Fruit fly (Drosophila melanogaster) whole organism, pupa: ENCODE data around the gene CG11317.

ENCODE experiments used
- CG10348 ChIP-seq: fragments of 200-800 bp; sonication (Bioruptor generic); IDR thresholded peaks from 2 replicates; pipeline ENCODE4 v1.3.6; 2022; ENCODE audit warnings: missing biosample characterization, missing genetic modification characterization
- CG12605 ChIP-seq: fragments of 200-800 bp; sonication (Bioruptor generic); IDR thresholded peaks from 2 replicates; pipeline ENCODE4 v1.3.6; 2022; ENCODE audit warnings: missing biosample characterization, missing genetic modification characterization
- CG13204 ChIP-seq: fragments of 200-800 bp; sonication (Bioruptor generic); optimal IDR thresholded peaks from 2 replicates; lab custom pipeline; 2018; ENCODE audit warnings: missing biosample characterization, mild to moderate bottlenecking, missing genetic modification characterization, moderate library complexity
- CG14655 ChIP-seq: fragments of 200-800 bp; sonication (Bioruptor generic); optimal IDR thresholded peaks from 3 replicates; lab custom pipeline; 2017; ENCODE audit warnings: mild to moderate bottlenecking, missing biosample characterization, missing genetic modification reagents, missing genetic modification characterization
- CG15710 ChIP-seq: fragments of 200-800 bp; sonication (Bioruptor generic); optimal IDR thresholded peaks from 2 replicates; lab custom pipeline; 2018; ENCODE audit warnings: missing biosample characterization, mild to moderate bottlenecking, missing genetic modification characterization, moderate library complexity
- CG17806 ChIP-seq: fragments of 200-800 bp; sonication (Bioruptor generic); optimal IDR thresholded peaks from 2 replicates; lab custom pipeline; 2018; ENCODE audit warnings: missing biosample characterization, mild to moderate bottlenecking, missing genetic modification characterization, moderate library complexity
- CG32121 ChIP-seq: fragments of 200-800 bp; sonication (Bioruptor generic); IDR thresholded peaks from 2 replicates; pipeline ENCODE4 v1.3.6; 2022; ENCODE audit warnings: missing biosample characterization, missing genetic modification characterization
- CG34367 ChIP-seq: fragments of 200-800 bp; sonication (Bioruptor generic); optimal IDR thresholded peaks from 2 replicates; lab custom pipeline; 2018; ENCODE audit warnings: missing biosample characterization, mild to moderate bottlenecking, missing genetic modification characterization
- CG4496 ChIP-seq: fragments of 200-800 bp; sonication (Bioruptor generic); IDR thresholded peaks from 3 replicates; pipeline ENCODE4 v1.3.6; 2022; ENCODE audit warnings: missing biosample characterization, missing genetic modification characterization
- CG8159 ChIP-seq: fragments of 200-800 bp; sonication (Bioruptor generic); optimal IDR thresholded peaks from 3 replicates; lab custom pipeline; 2018; ENCODE audit warnings: missing biosample characterization, mild to moderate bottlenecking, missing genetic modification characterization, moderate library complexity
- CG8301 ChIP-seq: fragments of 200-800 bp; sonication (Bioruptor generic); optimal IDR thresholded peaks from 2 replicates; lab custom pipeline; 2018; ENCODE audit warnings: missing biosample characterization, mild to moderate bottlenecking, missing genetic modification characterization
- CG9948 ChIP-seq: fragments of 200-800 bp; sonication (Bioruptor generic); optimal IDR thresholded peaks from 2 replicates; lab custom pipeline; 2018; ENCODE audit warnings: missing biosample characterization, mild to moderate bottlenecking, missing genetic modification characterization, moderate library complexity
- D1 ChIP-seq: fragments of 200-800 bp; sonication (Bioruptor generic); optimal IDR thresholded peaks from 2 replicates; lab custom pipeline; 2018; ENCODE audit warnings: missing biosample characterization, mild to moderate bottlenecking, missing genetic modification characterization, moderate library complexity
- EcR ChIP-seq: fragments of 200-800 bp; sonication (Bioruptor generic); optimal IDR thresholded peaks from 3 replicates; lab custom pipeline; 2019; ENCODE audit warnings: missing biosample characterization, missing genetic modification characterization, mild to moderate bottlenecking, moderate library complexity, missing genetic modification reagents
- Ets98B ChIP-seq: fragments of 200-800 bp; sonication (Bioruptor generic); IDR thresholded peaks from 2 replicates; pipeline ENCODE4 v1.3.6; 2022; ENCODE audit warnings: missing biosample characterization, missing genetic modification characterization
- Pif1A ChIP-seq: fragments of 200-800 bp; sonication (Bioruptor generic); optimal IDR thresholded peaks from 3 replicates; lab custom pipeline; 2016; ENCODE audit warnings: missing biosample characterization, missing genetic modification characterization
- Pif1B ChIP-seq: fragments of 200-800 bp; sonication (Bioruptor generic); optimal IDR thresholded peaks from 3 replicates; lab custom pipeline; 2016; ENCODE audit warnings: missing biosample characterization, missing genetic modification characterization
- Snoo ChIP-seq: fragments of 200-800 bp; sonication (Bioruptor generic); optimal IDR thresholded peaks from 3 replicates; lab custom pipeline; 2017; ENCODE audit warnings: missing biosample characterization, mild to moderate bottlenecking, missing genetic modification characterization, inconsistent platforms
- fd96Ca ChIP-seq: fragments of 200-800 bp; sonication (Bioruptor generic); IDR thresholded peaks from 3 replicates; pipeline ENCODE4 v1.3.6; 2022; ENCODE audit warnings: missing biosample characterization, missing genetic modification characterization
- gl ChIP-seq: fragments of 200-800 bp; sonication (Bioruptor generic); optimal IDR thresholded peaks from 2 replicates; lab custom pipeline; 2018; ENCODE audit warnings: missing biosample characterization, mild to moderate bottlenecking, missing genetic modification characterization
- rn ChIP-seq: fragments of 200-800 bp; sonication (Bioruptor generic); IDR thresholded peaks from 2 replicates; pipeline ENCODE4 v1.3.6; 2022; ENCODE audit warnings: missing biosample characterization, missing genetic modification characterization

The CG11317 gene

dm6 chr3R:31070732-31071131 is 26.4 kb downstream of the CG11317 start:
- TF ChIP-seq CG15710 (tag; lab: Kevin White, UChicago) (no peak), Pif1B (GFP tag; lab: Kevin White, UChicago) (no peak), CG10348 (GFP tag; lab: Robert Waterston, UW) (no peak), CG13204 (GFP tag; lab: Kevin White, UChicago) (no peak), CG14655 (GFP tag; lab: Kevin White, UChicago) (no peak), CG34367 (tag; lab: Kevin White, UChicago) (no peak), fd96Ca (GFP tag; lab: Robert Waterston, UW) (no peak), CG9948 (no peak), CG17806 (tag; lab: Kevin White, UChicago) (no peak), Pif1A (GFP tag; lab: Kevin White, UChicago) (no peak), CG8301 (tag; lab: Kevin White, UChicago) (no peak), CG8159 (no peak), EcR (no peak), gl (tag; lab: Kevin White, UChicago) (no peak), CG12605 (no peak)

DNA sequence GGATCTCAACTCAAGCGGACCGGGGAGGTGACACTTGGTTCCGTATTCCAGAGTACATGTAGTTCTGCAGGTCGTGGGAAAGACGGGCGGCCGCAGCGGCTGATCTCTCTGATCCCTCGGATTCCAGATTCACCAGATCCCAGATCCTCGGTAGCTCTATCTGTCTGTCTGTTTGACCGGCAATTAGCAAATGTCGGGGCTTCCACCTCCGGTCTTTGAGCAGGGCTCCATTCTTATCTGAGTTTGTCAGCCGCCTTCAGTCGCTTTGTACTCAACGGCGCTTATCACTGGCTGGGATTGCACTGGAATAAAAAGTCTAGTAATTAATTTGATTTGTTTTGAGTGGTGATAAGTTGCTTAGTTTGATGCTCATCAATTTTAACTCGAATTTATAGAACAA is 30.8 kb downstream of the CG11317 start:
- TF ChIP-seq CG8301 (tag; lab: Kevin White, UChicago) (peak; percentile 23), CG9948 (peak; percentile 36), Ets98B (GFP tag; lab: Robert Waterston, UW) (no peak)

DNA sequence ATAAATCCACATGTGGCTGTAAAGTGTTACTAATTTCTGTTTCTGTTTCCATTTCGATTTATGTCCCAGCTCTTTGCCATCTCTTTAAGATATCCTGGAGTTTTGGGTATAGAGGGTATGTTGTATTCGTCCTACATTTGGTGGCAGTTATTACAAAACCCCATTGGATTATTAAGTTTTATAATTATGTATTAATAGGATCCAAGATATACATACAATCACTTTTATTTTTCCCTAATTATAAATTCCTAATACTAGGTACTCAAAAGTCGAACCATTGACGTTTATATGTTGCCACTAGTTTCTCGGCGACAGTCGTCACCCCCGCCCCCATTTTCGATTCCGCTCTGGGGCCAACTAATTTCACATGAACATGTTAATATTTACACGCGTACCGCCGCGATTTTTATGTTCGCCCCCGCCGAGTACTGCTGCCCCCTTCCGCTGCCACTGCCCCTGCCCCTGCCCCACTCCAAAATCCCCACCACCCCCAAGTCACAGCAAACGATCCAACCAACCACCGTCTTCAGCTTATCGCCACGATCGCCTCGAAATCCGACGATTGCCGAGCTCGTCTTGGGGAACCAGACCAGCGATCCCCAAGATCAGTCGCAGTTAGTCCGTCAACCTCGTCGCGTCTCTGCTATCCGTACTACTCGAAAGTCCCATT is 32.3 kb downstream of the CG11317 start, which contains the start of gene Sox100B:
Gene Sox100B (plus strand): TSS at position 601 of the 670 bp plus-strand sequence.
- TF ChIP-seq CG13204 (GFP tag; lab: Kevin White, UChicago) (no peak), fd96Ca (GFP tag; lab: Robert Waterston, UW) (no peak), Ets98B (GFP tag; lab: Robert Waterston, UW) (no peak), CG8159 (peak; percentile 14), CG34367 (tag; lab: Kevin White, UChicago) (no peak), EcR (no peak), CG9948 (peak; percentile 25), CG32121 (GFP tag; lab: Robert Waterston, UW) (no peak), CG15710 (tag; lab: Kevin White, UChicago) (no peak)

DNA sequence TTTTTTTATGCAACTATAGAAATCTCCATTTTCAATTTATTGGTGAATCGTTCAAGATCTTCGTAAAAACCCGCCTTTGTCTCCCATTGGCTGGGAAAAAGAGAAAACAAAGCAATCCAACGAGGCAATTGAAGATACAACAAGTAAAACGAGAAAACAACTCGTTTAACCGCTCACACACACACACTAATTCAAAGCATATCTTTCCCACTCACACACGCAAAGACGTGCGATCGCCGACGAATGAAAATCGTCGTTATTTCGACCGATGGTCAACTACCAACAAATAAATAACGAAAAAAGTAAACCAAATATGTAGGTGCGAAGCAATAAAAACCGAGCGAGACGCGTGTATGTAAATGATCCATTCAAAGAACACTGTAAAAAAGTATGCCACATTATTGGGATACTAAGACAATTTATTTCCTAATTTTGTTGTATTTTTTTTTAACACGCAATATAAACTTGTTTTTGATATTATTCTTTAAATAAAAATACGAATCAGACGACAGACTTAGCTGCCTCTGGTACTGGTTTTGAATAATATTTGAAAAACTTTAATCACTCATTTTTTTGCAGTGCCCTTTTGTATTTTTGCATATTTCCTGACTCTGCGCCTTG is 34.7 kb downstream of the CG11317 start:
- TF ChIP-seq EcR (peak; percentile 1), gl (tag; lab: Kevin White, UChicago) (peak; percentile 97), CG14655 (GFP tag; lab: Kevin White, UChicago) (peak; percentile 57), fd96Ca (GFP tag; lab: Robert Waterston, UW) (peak; percentile 75; the same call in 2 of the 3 replicates), CG15710 (tag; lab: Kevin White, UChicago) (peak; percentile 79), CG4496 (peak; percentile 89), Pif1A (GFP tag; lab: Kevin White, UChicago) (peak; percentile 89), CG34367 (tag; lab: Kevin White, UChicago) (peak; percentile 88), CG9948 (peak; percentile 44), D1 (tag; lab: Kevin White, UChicago) (no peak), Snoo (tag; lab: Kevin White, UChicago) (peak; percentile 59), Ets98B (GFP tag; lab: Robert Waterston, UW) (peak; percentile 84), CG17806 (tag; lab: Kevin White, UChicago) (peak; percentile 70), CG12605 (peak; percentile 93), CG10348 (GFP tag; lab: Robert Waterston, UW) (no peak), CG32121 (GFP tag; lab: Robert Waterston, UW) (peak; percentile 79), CG13204 (GFP tag; lab: Kevin White, UChicago) (peak; percentile 78), Pif1B (GFP tag; lab: Kevin White, UChicago) (peak; percentile 84), CG8159 (peak; percentile 72), CG8301 (tag; lab: Kevin White, UChicago) (peak; percentile 42), rn (GFP tag; lab: Robert Waterston, UW) (no peak; the same call in 1 of the 2 replicates)

dm6 chr3R:31060708-31061625 is 36.2 kb downstream of the CG11317 start, which contains the start of gene dco:
dco (minus strand) TSS chr3R:31061210.
- TF ChIP-seq CG34367 (tag; lab: Kevin White, UChicago) (no peak), CG13204 (GFP tag; lab: Kevin White, UChicago) (no peak), CG4496 (peak; percentile 58), Ets98B (GFP tag; lab: Robert Waterston, UW) (0 out of 2 replicates have a peak, but pooled peaks have one; percentile 21), CG8301 (tag; lab: Kevin White, UChicago) (no peak), EcR (no peak), gl (tag; lab: Kevin White, UChicago) (no peak), CG17806 (tag; lab: Kevin White, UChicago) (peak; percentile 22)
